Fruit fly (Drosophila melanogaster) whole organism, adult: ENCODE results near the gene CG31156.

ENCODE experiments used
- CG11617 ChIP-seq: fragments of 200-800 bp; sonication (Bioruptor generic); optimal IDR thresholded peaks from 2 replicates; lab custom pipeline; 2017; ENCODE audit warnings: mild to moderate bottlenecking, missing biosample characterization, missing genetic modification reagents, missing genetic modification characterization
- CG1620 ChIP-seq: fragments of 200-800 bp; sonication (Bioruptor generic); optimal IDR thresholded peaks from 2 replicates; lab custom pipeline; 2016; ENCODE audit warnings: missing biosample characterization, missing genetic modification characterization
- CG7045 ChIP-seq: fragments of 200-800 bp; sonication (Bioruptor generic); optimal IDR thresholded peaks from 2 replicates; lab custom pipeline; 2017; ENCODE audit warnings: missing biosample characterization, mild to moderate bottlenecking, missing genetic modification characterization
- Clk ChIP-seq: fragments of 200-800 bp; sonication (Bioruptor generic); optimal IDR thresholded peaks from 2 replicates; lab custom pipeline; 2017; ENCODE audit warnings: missing biosample characterization, missing genetic modification characterization
- Hr96 ChIP-seq: fragments of 200-800 bp; sonication (Bioruptor generic); optimal IDR thresholded peaks from 2 replicates; lab custom pipeline; 2016; ENCODE audit warnings: missing biosample characterization, missing genetic modification characterization
- bab1 ChIP-seq: fragments of 200-800 bp; sonication (Bioruptor generic); optimal IDR thresholded peaks from 3 replicates; lab custom pipeline; 2019; ENCODE audit warnings: missing biosample characterization, mild to moderate bottlenecking, missing genetic modification characterization, moderate library complexity

DNA sequence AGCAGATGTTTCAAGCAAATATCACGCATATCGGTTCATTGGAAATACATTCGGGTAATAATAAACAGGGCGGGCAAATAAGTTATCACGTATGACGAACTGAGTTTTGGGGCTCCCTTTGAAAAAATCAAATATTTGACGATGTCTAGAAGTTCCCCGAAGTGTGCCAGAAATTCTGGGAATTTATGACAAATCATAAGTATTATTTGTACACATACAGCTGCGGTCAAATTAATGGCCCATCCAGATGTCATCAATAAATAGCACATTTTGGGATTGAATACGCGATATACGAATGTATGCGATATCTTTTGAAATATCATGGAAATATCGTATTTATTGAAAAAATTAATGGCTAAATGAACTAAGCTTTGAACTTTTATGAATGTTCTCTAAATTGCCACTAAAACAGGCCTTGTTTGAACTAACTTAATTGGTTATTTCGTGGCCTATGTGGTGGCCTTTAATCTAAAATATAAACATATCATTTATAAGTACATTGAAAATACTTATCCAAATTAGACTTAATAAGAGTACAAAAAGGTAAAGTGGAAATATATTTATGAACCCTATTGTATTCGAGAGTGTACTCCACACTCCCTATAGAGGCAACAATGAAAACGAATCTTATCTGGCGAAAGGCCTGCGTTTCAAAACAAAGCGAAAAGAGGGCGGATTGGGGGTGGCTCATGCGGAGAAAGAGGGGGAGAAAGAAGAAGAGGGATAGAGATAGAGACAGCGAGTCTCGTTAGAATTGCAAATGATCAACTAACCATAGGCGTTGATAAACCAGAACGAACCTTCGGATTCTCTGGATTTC, 12.3 kb upstream of the CG31156 start:
- TF ChIP-seq CG7045 (no peak), CG11617 (GFP tag; lab: Kevin White, UChicago) (no peak), Hr96 (GFP tag; lab: Kevin White, UChicago) (no peak), CG1620 (GFP tag; lab: Kevin White, UChicago) (no peak), Clk (GFP tag; lab: Kevin White, UChicago) (no peak), bab1 (peak; percentile 9)
